Worm (Caenorhabditis elegans): Measurements from ENCODE around the gene R11H6.2.

R11H6.2 gene

DNA sequence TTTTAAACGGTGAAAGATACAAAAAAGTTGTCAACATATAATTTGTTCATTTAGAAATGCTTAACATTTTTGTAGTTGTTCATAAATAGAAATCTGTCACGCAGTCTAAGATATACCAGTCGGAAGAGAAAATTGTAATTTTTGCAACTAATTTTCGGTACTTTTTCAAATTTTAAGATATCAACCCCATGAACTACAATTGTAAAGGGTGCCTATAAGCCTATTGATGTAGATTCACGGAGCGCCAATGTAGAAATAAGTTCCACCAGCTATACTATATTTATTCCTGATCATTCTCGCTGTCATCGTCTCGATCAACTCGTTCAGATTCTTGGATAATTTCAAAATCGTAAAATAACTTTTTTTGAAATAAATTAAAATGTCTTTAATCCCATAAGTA is 2.9 kb upstream of the R11H6.2 start:
- TF ChIP-seq ztf-11 (tag; optimal IDR thresholded peaks at IDR 0.05) (no peak), hlh-1 (tag; optimal IDR thresholded peaks at IDR 0.05) (no peak), bed-3 (GFP tag; optimal IDR thresholded peaks at IDR 0.05) (no peak), M03D4.4 (tag; optimal IDR thresholded peaks at IDR 0.05) (no peak), pha-4 (tag; optimal IDR thresholded peaks at IDR 0.05) (no peak), lin-13 (tag; optimal IDR thresholded peaks at IDR 0.05) (no peak), nhr-12 (tag; optimal IDR thresholded peaks at IDR 0.05) (no peak), zip-8 (tag; optimal IDR thresholded peaks at IDR 0.05) (no peak), nhr-76 (tag; optimal IDR thresholded peaks at IDR 0.05) (no peak)

DNA sequence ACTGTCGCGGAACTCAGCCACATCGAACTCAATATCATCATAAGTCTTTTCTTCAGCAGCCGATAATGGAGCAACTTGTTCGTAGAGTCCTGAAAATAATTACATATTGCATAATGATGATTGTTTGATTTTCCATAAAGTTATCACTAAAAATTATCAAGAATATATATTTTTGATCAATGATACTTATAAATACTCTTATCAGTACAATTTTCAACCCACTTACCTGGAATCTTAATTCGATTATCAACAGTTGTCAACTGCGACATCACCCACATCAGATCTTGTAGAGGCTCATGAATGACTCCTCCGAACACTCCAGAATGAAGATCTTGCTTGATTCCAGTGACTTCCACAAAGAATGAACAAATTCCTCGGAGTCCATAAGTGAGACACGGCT is 1.8 kb upstream of the R11H6.2 start:
- TF ChIP-seq snpc-4 (tag; optimal IDR thresholded peaks at IDR 0.05) (no peak), blmp-1 (tag; optimal IDR thresholded peaks at IDR 0.05) (no peak), unc-120 (tag; optimal IDR thresholded peaks at IDR 0.05; ENCODE audit: poor library complexity, severe bottlenecking) (no peak), nhr-12 (tag; optimal IDR thresholded peaks at IDR 0.05) (no peak), lin-32 (GFP tag; optimal IDR thresholded peaks at IDR 0.05) (no peak), elt-3 (tag; optimal IDR thresholded peaks at IDR 0.05) (no peak), ceh-83 (GFP tag; optimal IDR thresholded peaks at IDR 0.05) (no peak), pha-4 (tag; optimal IDR thresholded peaks at IDR 0.05) (no peak), drap-1 (GFP tag; optimal IDR thresholded peaks at IDR 0.05) (no peak), nhr-76 (tag; optimal IDR thresholded peaks at IDR 0.05) (no peak), zip-8 (tag; optimal IDR thresholded peaks at IDR 0.05) (no peak), nhr-28 (tag; optimal IDR thresholded peaks at IDR 0.05) (no peak), tbx-8 (GFP tag; optimal IDR thresholded peaks at IDR 0.05) (no peak), mep-1 (tag; optimal IDR thresholded peaks at IDR 0.05) (no peak), nhr-237 (tag; optimal IDR thresholded peaks at IDR 0.05) (no peak), sptf-1 (tag; optimal IDR thresholded peaks at IDR 0.05) (no peak), bed-3 (GFP tag; optimal IDR thresholded peaks at IDR 0.05) (no peak), sem-2 (GFP tag; optimal IDR thresholded peaks at IDR 0.05) (no peak), lsy-2 (tag; optimal IDR thresholded peaks at IDR 0.05) (no peak), elt-1 (tag; optimal IDR thresholded peaks at IDR 0.05; ENCODE audit: borderline replicate concordance, insufficient read depth) (no peak)

DNA sequence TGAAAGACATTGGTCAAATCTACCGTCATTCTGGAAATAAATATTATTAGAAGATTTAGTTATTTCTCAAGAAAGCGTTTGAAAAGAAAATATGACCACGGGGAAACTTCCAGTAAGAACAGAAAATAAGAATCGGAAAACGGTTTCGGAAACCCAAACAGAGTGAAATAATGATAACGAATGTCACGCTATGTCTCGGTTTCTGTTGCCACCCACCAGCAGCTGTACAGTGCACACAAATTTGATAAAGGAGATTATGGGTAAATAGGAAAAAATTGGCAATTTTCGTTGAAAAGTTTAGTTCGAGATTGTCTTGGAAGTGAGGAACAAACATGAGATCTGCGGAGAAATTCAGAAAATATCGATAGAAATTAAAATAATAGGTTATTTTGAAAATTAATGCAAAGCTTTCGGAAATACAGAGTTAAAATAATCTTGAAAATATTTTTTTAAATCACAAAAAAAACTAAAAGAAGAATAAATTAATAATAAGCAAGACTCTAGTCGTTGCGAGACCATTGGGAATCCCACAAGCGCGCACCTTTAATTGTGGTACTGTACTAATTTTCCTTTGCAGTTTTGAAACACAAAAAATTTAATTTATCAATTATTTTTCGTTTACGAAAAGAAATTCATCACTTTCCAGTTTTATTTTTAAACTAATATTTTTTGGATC is 663 bp upstream of the R11H6.2 start, which contains the start of gene pes-9:
Gene pes-9 (minus strand): TSS at position 30 of the 676 bp plus-strand sequence.
- TF ChIP-seq elt-1 (tag; optimal IDR thresholded peaks at IDR 0.05; ENCODE audit: borderline replicate concordance, insufficient read depth): no peak
- no peak for TF ChIP-seq mep-1 (tag; optimal IDR thresholded peaks at IDR 0.05)
- TF ChIP-seq nhr-237 (tag; optimal IDR thresholded peaks at IDR 0.05): no peak
- no peak for TF ChIP-seq blmp-1 (tag; optimal IDR thresholded peaks at IDR 0.05)
- no peak for TF ChIP-seq unc-62 (GFP tag; optimal IDR thresholded peaks at IDR 0.05)
- TF ChIP-seq drap-1 (GFP tag; optimal IDR thresholded peaks at IDR 0.05): no peak
- no peak for TF ChIP-seq lin-32 (GFP tag; optimal IDR thresholded peaks at IDR 0.05)
- no peak for TF ChIP-seq cnd-1 (tag; optimal IDR thresholded peaks at IDR 0.05)
- no peak for TF ChIP-seq ces-1 (GFP tag; optimal IDR thresholded peaks at IDR 0.05)
- no peak for TF ChIP-seq nhr-2 (tag; optimal IDR thresholded peaks at IDR 0.05)
- no peak for TF ChIP-seq sem-2 (GFP tag; optimal IDR thresholded peaks at IDR 0.05)
- TF ChIP-seq pha-4 (tag; optimal IDR thresholded peaks at IDR 0.05): no peak
- TF ChIP-seq unc-120 (tag; optimal IDR thresholded peaks at IDR 0.05; ENCODE audit: poor library complexity, severe bottlenecking): no peak

DNA sequence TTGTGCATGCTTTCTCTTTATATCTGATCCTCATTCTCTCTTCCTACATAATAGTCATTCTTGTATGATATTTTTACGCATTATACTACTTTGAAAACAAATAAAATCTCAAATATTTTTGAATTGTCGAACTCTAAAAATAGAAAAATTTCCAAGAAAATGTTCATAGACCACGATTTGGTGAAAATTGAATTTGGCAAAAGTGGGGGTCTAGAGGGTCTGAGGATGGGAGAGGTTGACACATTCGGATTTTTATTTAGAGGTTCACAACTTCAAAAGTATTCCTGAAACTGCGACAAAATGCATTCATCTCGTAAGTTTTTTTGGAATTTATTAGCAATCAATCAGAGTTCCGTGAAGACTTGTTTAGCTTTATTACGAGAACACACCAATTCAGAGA is 2.2 kb downstream of the R11H6.2 start, which contains the start of gene glb-22:
Gene glb-22 (plus strand): TSS at position 301 of the 400 bp plus-strand sequence.
- TF ChIP-seq ham-2 (GFP tag; optimal IDR thresholded peaks at IDR 0.05) (no peak), mls-2 (tag; optimal IDR thresholded peaks at IDR 0.05) (no peak), tbx-8 (GFP tag; optimal IDR thresholded peaks at IDR 0.05) (no peak), blmp-1 (tag; optimal IDR thresholded peaks at IDR 0.05) (no peak), nhr-76 (tag; optimal IDR thresholded peaks at IDR 0.05) (no peak), unc-39 (tag; optimal IDR thresholded peaks at IDR 0.05) (no peak), sem-2 (GFP tag; optimal IDR thresholded peaks at IDR 0.05) (no peak)

DNA sequence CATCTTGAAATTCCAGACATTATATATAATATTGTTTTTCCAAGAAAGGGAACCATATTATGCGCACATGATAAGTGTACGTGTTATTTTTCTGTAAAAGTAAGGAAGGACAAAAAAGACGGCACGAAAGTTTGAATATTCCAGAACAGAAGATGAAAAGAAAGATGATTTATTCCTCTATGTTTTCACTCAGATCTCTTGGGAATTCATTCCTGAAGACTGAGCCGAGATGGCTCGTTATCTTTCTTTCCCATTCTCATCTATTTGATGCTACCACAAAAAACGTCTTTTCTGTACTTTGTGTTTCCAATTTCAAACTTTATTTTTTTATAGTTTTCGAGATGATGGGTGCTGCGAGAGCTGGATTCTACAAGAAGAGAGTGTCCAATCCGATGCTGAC is 5.9 kb downstream of the R11H6.2 start:
- TF ChIP-seq ceh-39 (tag; optimal IDR thresholded peaks at IDR 0.05): no peak
- TF ChIP-seq nhr-76 (tag; optimal IDR thresholded peaks at IDR 0.05): no peak
- TF ChIP-seq sem-2 (GFP tag; optimal IDR thresholded peaks at IDR 0.05): no peak
- TF ChIP-seq unc-62 (GFP tag; optimal IDR thresholded peaks at IDR 0.05): no peak
- no peak for TF ChIP-seq ces-1 (GFP tag; optimal IDR thresholded peaks at IDR 0.05)
- TF ChIP-seq hlh-1 (tag; optimal IDR thresholded peaks at IDR 0.05): no peak
- no peak for TF ChIP-seq ceh-83 (GFP tag; optimal IDR thresholded peaks at IDR 0.05)
- TF ChIP-seq nhr-28 (tag; optimal IDR thresholded peaks at IDR 0.05): no peak
- no peak for TF ChIP-seq lin-32 (GFP tag; optimal IDR thresholded peaks at IDR 0.05)
- no peak for TF ChIP-seq zip-8 (tag; optimal IDR thresholded peaks at IDR 0.05)
- no peak for TF ChIP-seq drap-1 (GFP tag; optimal IDR thresholded peaks at IDR 0.05)
- TF ChIP-seq ceh-43 (GFP tag; optimal IDR thresholded peaks at IDR 0.05): no peak
- TF ChIP-seq nhr-12 (tag; optimal IDR thresholded peaks at IDR 0.05): no peak
- TF ChIP-seq nhr-2 (tag; optimal IDR thresholded peaks at IDR 0.05): no peak
- no peak for TF ChIP-seq mls-2 (tag; optimal IDR thresholded peaks at IDR 0.05)
